Worm (Caenorhabditis elegans): Measurements from ENCODE around the gene C14A6.5.

DNA sequence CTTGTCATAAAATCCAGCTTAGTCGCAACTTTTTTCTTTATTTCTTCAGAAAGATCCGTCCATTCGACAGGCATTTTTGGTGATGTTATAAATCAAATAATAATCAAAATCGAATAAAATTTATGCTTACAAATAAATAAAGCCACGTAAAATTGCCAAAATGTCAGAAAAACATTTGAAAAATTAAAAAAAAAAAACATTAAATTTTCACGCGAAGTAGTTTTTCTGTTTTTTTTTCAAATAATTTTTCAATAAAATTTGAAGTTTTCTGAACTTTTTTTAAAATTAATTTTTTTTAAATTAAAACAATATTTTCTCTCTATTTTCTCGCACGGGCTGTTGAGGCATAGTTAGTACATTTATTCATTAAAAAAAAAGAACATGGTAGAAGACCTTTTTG is 14.0 kb upstream of the C14A6.5 start, which contains the start of gene C31G12.4:
- no peak for TF ChIP-seq snpc-4 (tag; optimal IDR thresholded peaks at IDR 0.05)
- TF ChIP-seq lin-15B (tag; optimal IDR thresholded peaks at IDR 0.05): no peak
- no peak for TF ChIP-seq unc-62 (GFP tag; optimal IDR thresholded peaks at IDR 0.05)
- TF ChIP-seq aha-1 (tag; optimal IDR thresholded peaks at IDR 0.05): no peak
